Worm (Caenorhabditis elegans): Measurements from ENCODE around the gene fdgt-2.

fdgt-2 gene

DNA sequence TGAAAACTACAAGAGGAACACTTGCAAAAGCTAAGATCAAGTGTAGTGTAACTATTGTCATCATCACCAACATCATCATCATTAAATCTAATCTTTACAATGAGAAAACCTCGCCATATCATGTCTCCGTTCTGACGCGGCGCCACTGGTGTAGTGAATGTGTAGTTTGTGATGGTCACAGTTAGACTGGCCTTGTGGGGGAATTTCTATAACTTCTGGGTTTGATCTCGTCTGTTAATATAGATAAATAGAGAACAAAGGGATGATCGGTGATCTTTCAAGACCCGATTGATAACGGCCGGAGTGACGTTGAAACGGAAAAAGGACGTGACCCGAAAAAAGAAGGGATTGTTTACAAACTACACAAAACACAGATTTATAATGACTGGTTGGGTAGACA is 23.4 kb downstream of the fdgt-2 start (continued):
- TF ChIP-seq lin-11 (tag; optimal IDR thresholded peaks at IDR 0.05), result no peak
- TF ChIP-seq ceh-16 (tag; optimal IDR thresholded peaks at IDR 0.05), result no peak
- no peak for TF ChIP-seq crh-2 (tag; optimal IDR thresholded peaks at IDR 0.05)
- TF ChIP-seq peb-1 (tag; optimal IDR thresholded peaks at IDR 0.05), result no peak
- TF ChIP-seq nhr-6 (tag; optimal IDR thresholded peaks at IDR 0.05), result no peak
- no peak for TF ChIP-seq unc-39 (tag; optimal IDR thresholded peaks at IDR 0.05)
- TF ChIP-seq nhr-237 (tag; optimal IDR thresholded peaks at IDR 0.05), result no peak
- no peak for TF ChIP-seq gmeb-1 (tag; optimal IDR thresholded peaks at IDR 0.05)
- TF ChIP-seq nhr-11 (tag; optimal IDR thresholded peaks at IDR 0.05), result no peak
- no peak for TF ChIP-seq sem-4 (tag; optimal IDR thresholded peaks at IDR 0.05)
- TF ChIP-seq unc-55 (GFP tag; optimal IDR thresholded peaks at IDR 0.05), result no peak
- no peak for TF ChIP-seq lin-13 (GFP tag; optimal IDR thresholded peaks at IDR 0.05)
- TF ChIP-seq mdl-1 (tag; optimal IDR thresholded peaks at IDR 0.05), result peak; percentile 5 to 20
- TF ChIP-seq alr-1 (tag; optimal IDR thresholded peaks at IDR 0.05), result no peak
- no peak for TF ChIP-seq C34F6.9 (tag; optimal IDR thresholded peaks at IDR 0.05)
- TF ChIP-seq skn-1 (tag; optimal IDR thresholded peaks at IDR 0.05), result no peak
- TF ChIP-seq Y55F3AM.14 (GFP tag; optimal IDR thresholded peaks at IDR 0.05), result no peak
- no peak for TF ChIP-seq snpc-4 (tag; optimal IDR thresholded peaks at IDR 0.05)

DNA sequence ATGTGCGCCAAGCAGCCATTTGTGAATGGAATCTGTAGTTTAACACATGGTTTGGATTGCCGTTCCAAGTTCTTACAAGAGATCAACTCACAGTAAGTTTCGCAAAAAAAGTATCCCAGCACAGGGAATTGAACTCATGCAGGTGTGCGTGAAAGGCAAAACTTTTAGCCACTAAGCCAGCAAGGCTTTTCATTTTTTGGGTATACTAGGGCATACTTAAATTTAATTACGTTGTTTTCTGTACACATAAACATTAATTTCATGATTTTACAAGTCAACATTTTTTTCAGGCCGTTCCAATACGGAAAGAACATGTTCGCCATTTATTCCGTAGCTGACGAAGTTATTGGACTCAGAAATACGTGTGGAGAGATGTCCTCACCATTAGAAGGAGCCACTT is 24.1 kb downstream of the fdgt-2 start:
- TF ChIP-seq lin-11 (tag; optimal IDR thresholded peaks at IDR 0.05) (no peak), nhr-23 (tag; optimal IDR thresholded peaks at IDR 0.05) (no peak), mdl-1 (tag; optimal IDR thresholded peaks at IDR 0.05) (no peak), ztf-4 (tag; optimal IDR thresholded peaks at IDR 0.05) (peak; percentile 1), elt-1 (tag; optimal IDR thresholded peaks at IDR 0.05) (no peak), skn-1 (tag; optimal IDR thresholded peaks at IDR 0.05) (no peak), unc-55 (GFP tag; optimal IDR thresholded peaks at IDR 0.05) (no peak), mab-5 (tag; optimal IDR thresholded peaks at IDR 0.05) (no peak), sma-9 (GFP tag; optimal IDR thresholded peaks at IDR 0.05) (peak; percentile 25), sma-9 (tag; optimal IDR thresholded peaks at IDR 0.05) (no peak), elt-3 (tag; optimal IDR thresholded peaks at IDR 0.05) (no peak), ama-1 (optimal IDR thresholded peaks at IDR 0.05) (no peak), lsy-2 (tag; optimal IDR thresholded peaks at IDR 0.05) (no peak), peb-1 (tag; optimal IDR thresholded peaks at IDR 0.05) (no peak), ztf-11 (tag; optimal IDR thresholded peaks at IDR 0.05) (no peak)

DNA sequence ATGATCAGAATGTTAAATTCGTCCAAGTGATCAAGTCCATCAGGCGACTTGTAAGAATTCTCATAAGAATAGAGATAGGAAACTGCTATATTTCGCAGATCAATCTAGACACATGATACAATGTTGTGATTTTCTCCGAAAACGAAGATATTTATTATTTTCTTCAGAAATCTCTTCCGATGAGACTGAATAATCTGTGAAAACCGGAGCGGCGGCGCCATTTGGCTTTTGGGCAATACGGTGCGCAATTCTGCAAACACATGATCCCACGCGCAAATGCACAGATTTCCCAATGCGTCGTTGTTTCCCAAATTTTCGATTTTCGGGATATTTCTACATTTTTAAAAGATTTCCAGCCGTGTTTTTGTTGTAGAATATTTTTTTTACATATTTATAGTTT is 24.8 kb downstream of the fdgt-2 start:
- TF ChIP-seq C34F6.9 (tag; optimal IDR thresholded peaks at IDR 0.05), result peak; percentile 43
- TF ChIP-seq nhr-6 (tag; optimal IDR thresholded peaks at IDR 0.05), result no peak
- TF ChIP-seq elt-1 (tag; optimal IDR thresholded peaks at IDR 0.05), result no peak
- no peak for TF ChIP-seq nhr-77 (tag; optimal IDR thresholded peaks at IDR 0.05)
- no peak for TF ChIP-seq ztf-11 (tag; optimal IDR thresholded peaks at IDR 0.05)
- no peak for TF ChIP-seq nhr-11 (tag; optimal IDR thresholded peaks at IDR 0.05)
- no peak for TF ChIP-seq lin-39 (tag; optimal IDR thresholded peaks at IDR 0.05)
- TF ChIP-seq mbf-1 (tag; optimal IDR thresholded peaks at IDR 0.05), result no peak
- no peak for TF ChIP-seq ceh-16 (tag; optimal IDR thresholded peaks at IDR 0.05)
- TF ChIP-seq nhr-23 (tag; optimal IDR thresholded peaks at IDR 0.05), result no peak
- TF ChIP-seq aly-2 (tag; optimal IDR thresholded peaks at IDR 0.05), result no peak
- TF ChIP-seq ztf-4 (tag; optimal IDR thresholded peaks at IDR 0.05), result no peak
- peak; percentile 60 for TF ChIP-seq sma-9 (GFP tag; optimal IDR thresholded peaks at IDR 0.05)
- no peak for TF ChIP-seq sma-9 (tag; optimal IDR thresholded peaks at IDR 0.05)
- peak; percentile 59 for TF ChIP-seq unc-55 (GFP tag; optimal IDR thresholded peaks at IDR 0.05)
- TF ChIP-seq snpc-4 (tag; optimal IDR thresholded peaks at IDR 0.05), result no peak
- TF ChIP-seq ZK546.5 (tag; optimal IDR thresholded peaks at IDR 0.05), result no peak
- TF ChIP-seq nhr-12 (tag; optimal IDR thresholded peaks at IDR 0.05), result no peak
- no peak for TF ChIP-seq sem-4 (tag; optimal IDR thresholded peaks at IDR 0.05)
- no peak for TF ChIP-seq elt-3 (tag; optimal IDR thresholded peaks at IDR 0.05)
- TF ChIP-seq dmd-4 (tag; optimal IDR thresholded peaks at IDR 0.05), result no peak
- TF ChIP-seq alr-1 (tag; optimal IDR thresholded peaks at IDR 0.05), result no peak
- no peak for TF ChIP-seq egl-27 (tag; optimal IDR thresholded peaks at IDR 0.05)
- peak; percentile 31 for TF ChIP-seq crh-2 (tag; optimal IDR thresholded peaks at IDR 0.05)
- peak; percentile 65 for TF ChIP-seq nhr-21 (tag; optimal IDR thresholded peaks at IDR 0.05)
- peak; percentile 79 for TF ChIP-seq nhr-25 (tag; optimal IDR thresholded peaks at IDR 0.05)
- peak; percentile 67 for TF ChIP-seq sma-3 (GFP tag; optimal IDR thresholded peaks at IDR 0.05)
- peak; percentile 42 for TF ChIP-seq Y55F3AM.14 (GFP tag; optimal IDR thresholded peaks at IDR 0.05)
- TF ChIP-seq unc-62 (GFP tag; optimal IDR thresholded peaks at IDR 0.05), result no peak
- TF ChIP-seq fos-1 (tag; optimal IDR thresholded peaks at IDR 0.05), result peak; percentile 16
- peak; percentile 1 for TF ChIP-seq F13H6.1 (tag; optimal IDR thresholded peaks at IDR 0.05)
- peak; percentile 76 to 93 for TF ChIP-seq lsy-2 (tag; optimal IDR thresholded peaks at IDR 0.05)
- peak; percentile 53 for TF ChIP-seq gmeb-1 (tag; optimal IDR thresholded peaks at IDR 0.05)
- peak; percentile 17 for TF ChIP-seq blmp-1 (tag; optimal IDR thresholded peaks at IDR 0.05; ENCODE audit: insufficient read depth)

Data from whole organism, L2 larva.